Worm (Caenorhabditis elegans) whole organism, L1 larva: ENCODE data around the gene glb-22.

Source experiments
- elt-3 ChIP-seq, 6 experiments: fragments of 150-350 bp in 1 of 6; sonication (generic microtip); optimal IDR thresholded peaks; 2 replicates each; lab custom pipeline; 2017 to 2018; ENCODE audit warnings: missing biosample characterization in 6 of 6, missing genetic modification characterization in 6 of 6, inconsistent platforms in 1 of 6
- lin-13 ChIP-seq: fragments of 150-350 bp; optimal IDR thresholded peaks from 2 replicates; lab custom pipeline; 2014; ENCODE audit warnings: missing biosample characterization, missing genetic modification reagents, missing genetic modification characterization
- lsy-2 ChIP-seq, 2 experiments: fragments of 150-350 bp; optimal IDR thresholded peaks; 2 replicates each; lab custom pipeline; 2014; ENCODE audit warnings: missing biosample characterization in 2 of 2, missing genetic modification characterization in 2 of 2
- mdl-1 ChIP-seq, 2 experiments: fragments of 150-350 bp; optimal IDR thresholded peaks; 2 replicates each; lab custom pipeline; 2014 to 2017; ENCODE audit warnings: missing biosample characterization in 2 of 2, missing genetic modification characterization in 2 of 2, inconsistent platforms in 1 of 2
- nhr-12 ChIP-seq: sonication (generic microtip); optimal IDR thresholded peaks from 2 replicates; lab custom pipeline; 2017; ENCODE audit warnings: missing biosample characterization, missing genetic modification characterization
- nhr-28 ChIP-seq: fragments of 150-350 bp; optimal IDR thresholded peaks from 2 replicates; lab custom pipeline; 2014; ENCODE audit warnings: missing biosample characterization, missing genetic modification characterization
- nhr-90 ChIP-seq: sonication (generic microtip); optimal IDR thresholded peaks from 2 replicates; lab custom pipeline; 2016; ENCODE audit warnings: mild to moderate bottlenecking, missing genetic modification characterization, missing compliant biosample characterization; ENCODE audit not compliant: poor library complexity
- skn-1 ChIP-seq: fragments of 150-350 bp; optimal IDR thresholded peaks from 2 replicates; lab custom pipeline; 2014; ENCODE audit warnings: missing biosample characterization, missing genetic modification characterization
- snpc-4 ChIP-seq: fragments of 150-350 bp; optimal IDR thresholded peaks from 2 replicates; lab custom pipeline; 2014; ENCODE audit warnings: missing biosample characterization, missing genetic modification characterization
- unc-130 ChIP-seq: fragments of 150-350 bp; optimal IDR thresholded peaks from 2 replicates; lab custom pipeline; 2017; ENCODE audit warnings: missing biosample characterization, missing genetic modification characterization, inconsistent platforms
- ztf-4 ChIP-seq: fragments of 150-350 bp; optimal IDR thresholded peaks from 2 replicates; lab custom pipeline; 2014; ENCODE audit warnings: missing biosample characterization, missing genetic modification characterization

DNA sequence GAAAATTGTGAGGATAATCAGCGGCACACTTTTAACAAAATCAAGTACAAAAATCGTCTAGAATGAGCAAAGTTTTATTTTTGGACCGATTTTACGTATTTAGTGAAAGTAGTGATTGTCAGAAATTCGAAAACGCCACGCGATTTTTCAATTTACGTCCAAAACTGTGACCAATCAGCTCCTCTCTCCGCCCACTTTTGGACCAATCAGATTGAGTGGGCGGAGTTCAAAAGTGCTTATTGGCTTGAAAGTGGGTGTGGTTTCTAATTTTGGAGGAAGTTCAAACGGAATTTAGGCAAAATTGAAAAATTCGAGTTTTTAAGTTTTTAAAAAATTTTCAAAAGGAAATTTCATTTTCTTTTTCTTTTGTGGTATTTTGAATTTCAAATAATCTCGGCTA, 14.4 kb downstream of the glb-22 start:
- TF ChIP-seq mdl-1 (tag; optimal IDR thresholded peaks at IDR 0.05; lab: Kevin White, UChicago) (no peak), nhr-90 (tag; lab: Kevin White, UChicago) (no peak), skn-1 (tag; lab: Kevin White, UChicago) (no peak), lin-13 (GFP tag; lab: Kevin White, UChicago) (no peak), elt-3 (tag; optimal IDR thresholded peaks at IDR 0.05; lab: Kevin White, UChicago) (no peak), ztf-4 (tag; lab: Kevin White, UChicago) (no peak), lsy-2 (tag; optimal IDR thresholded peaks at IDR 0.05; lab: Kevin White, UChicago) (no peak), nhr-12 (no peak), snpc-4 (tag; lab: Kevin White, UChicago) (no peak), nhr-28 (tag; lab: Kevin White, UChicago) (no peak), unc-130 (tag; lab: Kevin White, UChicago) (no peak)
